Fruit fly (Drosophila melanogaster): ENCODE data around the gene pum.
A peak's percentile ranks its signal among the peaks of the same experiment; 100 is the strongest.

The pum gene

dm6 chr3R:9053021-9053420 is 184.5 kb downstream of the pum start (continued):
- peak; percentile 35 for TF ChIP-seq grau (tag; optimal IDR thresholded peaks at IDR 0.05)
- no peak for TF ChIP-seq CG17612 (GFP tag; IDR thresholded peaks at IDR 0.05)
- TF ChIP-seq Ets97D (GFP tag; optimal IDR thresholded peaks at IDR 0.05), result no peak
- peak; percentile 83 for TF ChIP-seq HmgZ (tag; optimal IDR thresholded peaks at IDR 0.05)
- TF ChIP-seq scrt (GFP tag; optimal IDR thresholded peaks at IDR 0.05), result peak; percentile 62
- TF ChIP-seq nau (GFP tag; optimal IDR thresholded peaks at IDR 0.05), result peak; percentile 62
- no peak for TF ChIP-seq CG4730 (GFP tag; IDR thresholded peaks at IDR 0.05)
- no peak for TF ChIP-seq slbo (GFP tag; IDR thresholded peaks at IDR 0.05)
- no peak for TF ChIP-seq br (optimal IDR thresholded peaks at IDR 0.05)
- no peak for TF ChIP-seq sim (GFP tag; IDR thresholded peaks at IDR 0.05)
- no peak for TF ChIP-seq CG6791 (GFP tag; IDR thresholded peaks at IDR 0.05; ENCODE audit: partially characterized antibody)
- TF ChIP-seq CG34224 (GFP tag; IDR thresholded peaks at IDR 0.05; ENCODE audit: partially characterized antibody), result no peak
- TF ChIP-seq gsb (GFP tag; IDR thresholded peaks at IDR 0.05), result no peak
- TF ChIP-seq cad (GFP tag; optimal IDR thresholded peaks at IDR 0.05), result no peak
- TF ChIP-seq Abd-B (GFP tag; optimal IDR thresholded peaks at IDR 0.05), result no peak
- no peak for TF ChIP-seq CG3838 (GFP tag; optimal IDR thresholded peaks at IDR 0.05)
- peak; percentile 40 for TF ChIP-seq btn (GFP tag; optimal IDR thresholded peaks at IDR 0.05)
- no peak for TF ChIP-seq CG31441 (GFP tag; IDR thresholded peaks at IDR 0.05)
- no peak for TF ChIP-seq row (GFP tag; IDR thresholded peaks at IDR 0.05)
- no peak for TF ChIP-seq BEAF-32 (GFP tag; optimal IDR thresholded peaks at IDR 0.05)
- TF ChIP-seq en (GFP tag; optimal IDR thresholded peaks at IDR 0.05), result no peak
- peak; percentile 37 for TF ChIP-seq CG3281 (GFP tag; optimal IDR thresholded peaks at IDR 0.05)
- TF ChIP-seq az2 (GFP tag; optimal IDR thresholded peaks at IDR 0.05), result peak; percentile 10
- TF ChIP-seq CG16779 (GFP tag; IDR thresholded peaks at IDR 0.05), result no peak
- no peak for TF ChIP-seq CG6689 (GFP tag; IDR thresholded peaks at IDR 0.05)
- TF ChIP-seq twi (tag; optimal IDR thresholded peaks at IDR 0.05), result no peak
- TF ChIP-seq CG10267 (tag; optimal IDR thresholded peaks at IDR 0.05), result no peak
- no peak for TF ChIP-seq hb (GFP tag; IDR thresholded peaks at IDR 0.05; ENCODE audit: partially characterized antibody)
- no peak for TF ChIP-seq CG15073 (GFP tag; optimal IDR thresholded peaks at IDR 0.05)
- no peak for TF ChIP-seq nerfin-1 (tag; optimal IDR thresholded peaks at IDR 0.05)
- peak; percentile 7 for TF ChIP-seq CG1602 (GFP tag; optimal IDR thresholded peaks at IDR 0.05)
- TF ChIP-seq Dbx (GFP tag; IDR thresholded peaks at IDR 0.05), result no peak
- TF ChIP-seq CG4328 (GFP tag; optimal IDR thresholded peaks at IDR 0.05), result peak; percentile 8
- peak; percentile 58; the same call in 1 of the 2 replicates for TF ChIP-seq CG6272 (GFP tag; IDR thresholded peaks at IDR 0.05)
- peak; percentile 3 for TF ChIP-seq Bdp1 (GFP tag; optimal IDR thresholded peaks at IDR 0.05)
- no peak for TF ChIP-seq Oli (tag; optimal IDR thresholded peaks at IDR 0.05)
- no peak for TF ChIP-seq ac (GFP tag; optimal IDR thresholded peaks at IDR 0.05)
- TF ChIP-seq B-H1 (GFP tag; IDR thresholded peaks at IDR 0.05), result no peak
- no peak for TF ChIP-seq croc (GFP tag; conservative IDR thresholded peaks at IDR 0.05)
- no peak for TF ChIP-seq trh (GFP tag; optimal IDR thresholded peaks at IDR 0.05)
- TF ChIP-seq Usf (GFP tag; optimal IDR thresholded peaks at IDR 0.05), result no peak
- no peak for TF ChIP-seq CG11695 (GFP tag; IDR thresholded peaks at IDR 0.05)
- TF ChIP-seq inv (GFP tag; IDR thresholded peaks at IDR 0.05; ENCODE audit: partially characterized antibody), result no peak
- no peak for TF ChIP-seq Lpt (GFP tag; optimal IDR thresholded peaks at IDR 0.05)
- TF ChIP-seq sug (tag; optimal IDR thresholded peaks at IDR 0.05), result peak; percentile 93
- TF ChIP-seq cwo (GFP tag; optimal IDR thresholded peaks at IDR 0.05), result peak; percentile 78
- no peak for TF ChIP-seq Asciz (GFP tag; optimal IDR thresholded peaks at IDR 0.05)
- no peak for TF ChIP-seq chm (GFP tag; IDR thresholded peaks at IDR 0.05)
- TF ChIP-seq sisA (GFP tag; IDR thresholded peaks at IDR 0.05), result no peak
- no peak for TF ChIP-seq phol (tag; optimal IDR thresholded peaks at IDR 0.05)
- TF ChIP-seq Side (GFP tag; optimal IDR thresholded peaks at IDR 0.05), result peak; percentile 71
- no peak for TF ChIP-seq CG10654 (GFP tag; optimal IDR thresholded peaks at IDR 0.05)
- no peak for TF ChIP-seq dmrt11E (tag; optimal IDR thresholded peaks at IDR 0.05)
